Worm (Caenorhabditis elegans) whole organism, mixed stage, embryonic: ENCODE measurements around the gene taf-2.

ENCODE experiments used
- M03D4.4 ChIP-seq: sonication (generic microtip); optimal IDR thresholded peaks from 2 replicates; lab custom pipeline; 2017; ENCODE audit warnings: mild to moderate bottlenecking, missing genetic modification characterization, missing compliant biosample characterization
- blmp-1 ChIP-seq: fragments of 150-350 bp; optimal IDR thresholded peaks from 2 replicates; lab custom pipeline; 2014; ENCODE audit warnings: missing biosample characterization, missing genetic modification characterization
- elt-3 ChIP-seq: fragments of 150-350 bp; optimal IDR thresholded peaks from 2 replicates; lab custom pipeline; 2014; ENCODE audit warnings: missing biosample characterization, missing genetic modification characterization
- ham-2 ChIP-seq: fragments of 200-800 bp; sonication (Bioruptor generic); optimal IDR thresholded peaks from 2 replicates; lab custom pipeline; 2018; ENCODE audit warnings: mild to moderate bottlenecking, missing genetic modification characterization, missing compliant biosample characterization
- lin-13 ChIP-seq: fragments of 150-350 bp; optimal IDR thresholded peaks from 2 replicates; lab custom pipeline; 2014; ENCODE audit warnings: missing biosample characterization, missing genetic modification characterization
- lsy-2 ChIP-seq: fragments of 150-350 bp; optimal IDR thresholded peaks from 2 replicates; lab custom pipeline; 2014; ENCODE audit warnings: missing biosample characterization, missing genetic modification characterization
- mep-1 ChIP-seq: fragments of 150-350 bp; optimal IDR thresholded peaks from 2 replicates; lab custom pipeline; 2017; ENCODE audit warnings: missing biosample characterization, missing genetic modification reagents, missing genetic modification characterization, inconsistent platforms
- nhr-12 ChIP-seq: fragments of 150-350 bp; optimal IDR thresholded peaks from 2 replicates; lab custom pipeline; 2014; ENCODE audit warnings: missing biosample characterization, missing genetic modification characterization
- nhr-237 ChIP-seq: fragments of 150-350 bp; optimal IDR thresholded peaks from 2 replicates; lab custom pipeline; 2014; ENCODE audit warnings: missing biosample characterization, missing genetic modification characterization
- snpc-4 ChIP-seq: fragments of 150-350 bp; optimal IDR thresholded peaks from 2 replicates; lab custom pipeline; 2014; ENCODE audit warnings: missing biosample characterization, missing genetic modification characterization
- sptf-1 ChIP-seq: sonication (generic microtip); optimal IDR thresholded peaks from 2 replicates; lab custom pipeline; 2017; ENCODE audit warnings: mild to moderate bottlenecking, missing genetic modification characterization, moderate library complexity, missing compliant biosample characterization
- unc-120 ChIP-seq: sonication (generic microtip); optimal IDR thresholded peaks from 2 replicates; lab custom pipeline; 2017; ENCODE audit warnings: missing genetic modification characterization, missing compliant biosample characterization; ENCODE audit not compliant: poor library complexity, severe bottlenecking

- TF ChIP-seq snpc-4 (tag; lab: Kevin White, UChicago) (no peak), mep-1 (tag; lab: Kevin White, UChicago) (no peak), nhr-12 (tag; lab: Kevin White, UChicago) (no peak), unc-120 (tag; lab: Kevin White, UChicago) (no peak), M03D4.4 (tag; lab: Kevin White, UChicago) (no peak), lsy-2 (tag; lab: Kevin White, UChicago) (no peak), ham-2 (GFP tag; lab: Kevin White, UChicago) (no peak), elt-3 (tag; lab: Kevin White, UChicago) (no peak), sptf-1 (tag; lab: Kevin White, UChicago) (no peak), lin-13 (tag; lab: Kevin White, UChicago) (no peak), blmp-1 (no peak), nhr-237 (no peak)
Observed at ce11 chrIV:3568608-3569007, 24.8 kb downstream of the taf-2 start, which contains the start of gene otpl-1.
